Fruit fly (Drosophila melanogaster) whole organism, prepupa: Measurements from ENCODE around the gene ZnT77C.
A peak's percentile ranks its signal among the peaks of the same experiment; 100 is the strongest.

ENCODE experiments used
- Blimp-1 ChIP-seq: fragments of 200-800 bp; sonication (Bioruptor generic); optimal IDR thresholded peaks from 3 replicates; lab custom pipeline; 2017; ENCODE audit warnings: missing biosample characterization, missing genetic modification characterization, mild to moderate bottlenecking, moderate library complexity, missing genetic modification reagents
- CG10631 ChIP-seq: fragments of 200-800 bp; sonication (Bioruptor generic); optimal IDR thresholded peaks from 2 replicates; lab custom pipeline; 2016; ENCODE audit warnings: missing biosample characterization, missing genetic modification characterization
- CG10669 ChIP-seq: fragments of 200-800 bp; sonication (Bioruptor generic); optimal IDR thresholded peaks from 3 replicates; lab custom pipeline; 2018; ENCODE audit warnings: missing biosample characterization, mild to moderate bottlenecking, missing genetic modification characterization, moderate library complexity
- CG11294 ChIP-seq: fragments of 200-800 bp; sonication (Bioruptor generic); IDR thresholded peaks from 2 replicates; pipeline ENCODE4 v1.3.6; 2022; ENCODE audit warnings: missing biosample characterization, missing genetic modification characterization
- CG11902 ChIP-seq: fragments of 200-800 bp; sonication (Bioruptor generic); optimal IDR thresholded peaks from 3 replicates; lab custom pipeline; 2016; ENCODE audit warnings: missing biosample characterization, missing genetic modification characterization
- CG15336 ChIP-seq: fragments of 200-800 bp; sonication (Bioruptor generic); IDR thresholded peaks from 2 replicates; pipeline ENCODE4 v1.3.6; 2022; ENCODE audit warnings: missing biosample characterization, missing genetic modification characterization
- CG1621 ChIP-seq: fragments of 200-800 bp; sonication (Bioruptor generic); optimal IDR thresholded peaks from 3 replicates; lab custom pipeline; 2018; ENCODE audit warnings: missing biosample characterization, mild to moderate bottlenecking, missing genetic modification characterization
- CG31627 ChIP-seq: fragments of 200-800 bp; sonication (Bioruptor generic); optimal IDR thresholded peaks from 3 replicates; lab custom pipeline; 2016; ENCODE audit warnings: missing biosample characterization, missing genetic modification characterization
- CG32006 ChIP-seq: fragments of 200-800 bp; sonication (Bioruptor generic); optimal IDR thresholded peaks from 3 replicates; lab custom pipeline; 2017; ENCODE audit warnings: missing biosample characterization, mild to moderate bottlenecking, missing genetic modification characterization
- CG3919 ChIP-seq: fragments of 200-800 bp; sonication (Bioruptor generic); optimal IDR thresholded peaks from 3 replicates; lab custom pipeline; 2016; ENCODE audit warnings: missing biosample characterization, missing genetic modification characterization
- CG4318 ChIP-seq: fragments of 200-800 bp; sonication (Bioruptor generic); optimal IDR thresholded peaks from 3 replicates; lab custom pipeline; 2017; ENCODE audit warnings: missing biosample characterization, mild to moderate bottlenecking, missing genetic modification characterization
- CG6276 ChIP-seq: fragments of 200-800 bp; sonication (Bioruptor generic); optimal IDR thresholded peaks from 2 replicates; lab custom pipeline; 2017; ENCODE audit warnings: missing biosample characterization, mild to moderate bottlenecking, missing genetic modification characterization
- CG6808 ChIP-seq: fragments of 200-800 bp; sonication (Bioruptor generic); optimal IDR thresholded peaks from 3 replicates; lab custom pipeline; 2017; ENCODE audit warnings: missing biosample characterization, missing genetic modification characterization, mild to moderate bottlenecking, moderate library complexity, missing genetic modification reagents
- CG7368 ChIP-seq: fragments of 200-800 bp; sonication (Bioruptor generic); optimal IDR thresholded peaks from 3 replicates; lab custom pipeline; 2016; ENCODE audit warnings: missing biosample characterization, missing genetic modification characterization
- CG8319 ChIP-seq: fragments of 200-800 bp; sonication (Bioruptor generic); optimal IDR thresholded peaks from 3 replicates; lab custom pipeline; 2016; ENCODE audit warnings: missing biosample characterization, missing genetic modification characterization
- Eip78C ChIP-seq: fragments of 200-800 bp; sonication (Bioruptor generic); peaks from one replicate; lab custom pipeline; 2016; ENCODE audit warnings: missing biosample characterization, missing genetic modification characterization
- Eip93F ChIP-seq: fragments of 200-800 bp; sonication (Bioruptor generic); optimal IDR thresholded peaks from 2 replicates; lab custom pipeline; 2016; ENCODE audit warnings: missing biosample characterization, mild to moderate bottlenecking, missing genetic modification characterization
- Ets21C ChIP-seq: fragments of 200-800 bp; sonication (Bioruptor generic); optimal IDR thresholded peaks from 3 replicates; lab custom pipeline; 2016; ENCODE audit warnings: missing biosample characterization, missing genetic modification characterization
- Hr38 ChIP-seq: sonication (Bioruptor generic); optimal IDR thresholded peaks from 2 replicates; lab custom pipeline; 2016; ENCODE audit warnings: missing biosample characterization, missing genetic modification characterization
- Hr39 ChIP-seq: fragments of 200-800 bp; sonication (Bioruptor generic); optimal IDR thresholded peaks from 2 replicates; lab custom pipeline; 2016; ENCODE audit warnings: missing biosample characterization, missing genetic modification characterization
- Met ChIP-seq: fragments of 200-800 bp; sonication (Bioruptor generic); optimal IDR thresholded peaks from 3 replicates; lab custom pipeline; 2016; ENCODE audit warnings: missing biosample characterization, missing genetic modification characterization
- OdsH ChIP-seq: fragments of 200-800 bp; sonication (Bioruptor generic); optimal IDR thresholded peaks from 3 replicates; lab custom pipeline; 2016; ENCODE audit warnings: missing biosample characterization, missing genetic modification characterization
- Smox ChIP-seq: fragments of 200-800 bp; sonication (Bioruptor generic); optimal IDR thresholded peaks from 3 replicates; lab custom pipeline; 2016; ENCODE audit warnings: missing biosample characterization, missing genetic modification characterization
- Sox14 ChIP-seq: fragments of 200-800 bp; sonication (Bioruptor generic); optimal IDR thresholded peaks from 3 replicates; lab custom pipeline; 2016; ENCODE audit warnings: missing biosample characterization, missing genetic modification characterization
- Sox15 ChIP-seq: fragments of 200-800 bp; sonication (Bioruptor generic); optimal IDR thresholded peaks from 3 replicates; lab custom pipeline; 2016; ENCODE audit warnings: missing biosample characterization, missing genetic modification characterization
- achi ChIP-seq: fragments of 200-800 bp; sonication (Bioruptor generic); optimal IDR thresholded peaks from 3 replicates; lab custom pipeline; 2016; ENCODE audit warnings: missing biosample characterization, missing genetic modification characterization
- acj6 ChIP-seq: fragments of 200-800 bp; sonication (Bioruptor generic); optimal IDR thresholded peaks from 3 replicates; lab custom pipeline; 2016; ENCODE audit warnings: missing biosample characterization, missing genetic modification characterization
- cyc ChIP-seq: fragments of 200-800 bp; sonication (Bioruptor generic); optimal IDR thresholded peaks from 3 replicates; lab custom pipeline; 2016; ENCODE audit warnings: missing biosample characterization, missing genetic modification characterization
- dsx ChIP-seq: fragments of 200-800 bp; optimal IDR thresholded peaks from 3 replicates; lab custom pipeline; 2019; ENCODE audit warnings: missing biosample characterization, mild to moderate bottlenecking, missing genetic modification characterization, moderate library complexity; ENCODE audit not compliant: poor library complexity, severe bottlenecking
- fd85E ChIP-seq: fragments of 200-800 bp; sonication (Bioruptor generic); optimal IDR thresholded peaks from 3 replicates; lab custom pipeline; 2016; ENCODE audit warnings: missing biosample characterization, missing genetic modification characterization
- fkh ChIP-seq: fragments of 200-800 bp; sonication (Bioruptor generic); optimal IDR thresholded peaks from 3 replicates; lab custom pipeline; 2017; ENCODE audit warnings: missing biosample characterization, mild to moderate bottlenecking, missing genetic modification characterization, moderate library complexity
- lz ChIP-seq: fragments of 200-800 bp; sonication (Bioruptor generic); optimal IDR thresholded peaks from 3 replicates; lab custom pipeline; 2016; ENCODE audit warnings: missing biosample characterization, missing genetic modification characterization
- net ChIP-seq: fragments of 200-800 bp; sonication (Bioruptor generic); optimal IDR thresholded peaks from 3 replicates; lab custom pipeline; 2016; ENCODE audit warnings: missing biosample characterization, missing genetic modification characterization
- pdm3 ChIP-seq: fragments of 200-800 bp; sonication (Bioruptor generic); optimal IDR thresholded peaks from 3 replicates; lab custom pipeline; 2016; ENCODE audit warnings: missing biosample characterization, missing genetic modification characterization
- salr ChIP-seq, 2 experiments: fragments of 200-800 bp; sonication (Bioruptor generic); optimal IDR thresholded peaks; 3 replicates each; lab custom pipeline; 2016 to 2018; ENCODE audit warnings: missing biosample characterization in 2 of 2, missing genetic modification characterization in 2 of 2, mild to moderate bottlenecking in 1 of 2
- spab ChIP-seq: fragments of 200-800 bp; sonication (Bioruptor generic); optimal IDR thresholded peaks from 2 replicates; lab custom pipeline; 2017; ENCODE audit warnings: missing biosample characterization, mild to moderate bottlenecking, missing genetic modification characterization, missing genetic modification reagents
- ss ChIP-seq, 2 experiments: fragments of 200-800 bp; sonication (Bioruptor generic); optimal IDR thresholded peaks; 2 replicates in 1 of 2; 3 replicates in 1 of 2; lab custom pipeline; 2017 to 2018; ENCODE audit warnings: mild to moderate bottlenecking in 2 of 2, missing biosample characterization in 2 of 2, missing genetic modification characterization in 2 of 2, moderate library complexity in 1 of 2
- svp ChIP-seq: fragments of 200-800 bp; sonication (Bioruptor generic); peaks from one replicate; lab custom pipeline; 2016; ENCODE audit warnings: missing biosample characterization, missing genetic modification characterization
- topi ChIP-seq: fragments of 200-800 bp; sonication (Bioruptor generic); optimal IDR thresholded peaks from 3 replicates; lab custom pipeline; 2016; ENCODE audit warnings: missing biosample characterization, missing genetic modification characterization
- vri ChIP-seq: fragments of 200-800 bp; sonication (Bioruptor generic); optimal IDR thresholded peaks from 3 replicates; lab custom pipeline; 2016; ENCODE audit warnings: missing biosample characterization, mild to moderate bottlenecking, missing genetic modification characterization

ZnT77C gene

DNA sequence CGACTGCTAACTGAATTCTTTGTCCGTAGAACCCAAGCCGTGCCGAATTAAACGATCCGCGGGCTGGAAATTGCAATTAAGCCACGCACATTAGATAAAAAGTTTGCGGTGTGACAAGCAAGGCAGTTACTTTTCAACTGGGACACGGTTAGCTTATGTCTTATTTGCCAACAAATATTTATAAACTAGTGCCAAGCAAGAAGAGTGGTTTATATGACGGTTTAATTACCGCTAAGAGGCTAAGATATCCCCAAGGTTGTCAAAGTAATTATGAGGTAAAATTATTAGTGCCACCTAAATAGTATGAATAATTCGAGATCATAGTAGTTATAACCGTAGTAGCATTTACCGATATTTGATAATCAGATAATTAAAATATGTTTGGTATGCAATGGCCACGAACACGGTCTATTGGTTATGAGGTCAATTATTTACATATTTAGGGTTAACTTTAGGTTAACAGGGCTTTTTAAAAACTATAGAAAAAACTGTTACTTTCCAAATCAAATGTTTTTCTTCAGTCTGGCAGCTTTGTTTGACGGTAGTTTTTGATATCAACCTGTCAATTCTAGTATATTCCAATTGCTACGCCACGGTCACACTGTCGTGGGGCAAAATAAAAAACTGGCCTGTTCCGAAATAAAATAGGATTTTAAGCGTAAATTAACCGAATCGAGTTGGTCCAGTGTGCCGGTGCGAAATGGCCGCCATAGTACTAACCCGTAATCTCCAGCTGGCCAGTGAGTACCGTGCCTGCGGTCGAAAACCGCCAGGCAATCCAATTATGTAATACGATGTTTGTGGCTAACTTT is at the start of gene ZnT77C:
Gene ZnT77C (minus strand): TSS at position 142 of the 812 bp plus-strand sequence.
- peak; percentile 5 for TF ChIP-seq Sox14 (GFP tag; lab: Kevin White, UChicago)
- TF ChIP-seq vri (GFP tag; lab: Kevin White, UChicago), result peak; percentile 83
- TF ChIP-seq Eip78C, result peak; percentile 37
- TF ChIP-seq Met (GFP tag; lab: Kevin White, UChicago), result no peak

- TF ChIP-seq Eip78C (peak; percentile 52), Sox15 (no peak)
Measured at dm6 chr3L:20540975-20541951, 46.5 kb upstream of the ZnT77C start.

dm6 chr3L:20540182-20540974 is 45.7 kb upstream of the ZnT77C start, which contains the start of gene Rcd2:
TSS of gene Rcd2 (minus strand) at chr3L:20540417.
- TF ChIP-seq CG11902 (GFP tag; lab: Kevin White, UChicago) (peak; percentile 31), dsx (peak; percentile 76), Blimp-1 (peak; percentile 49), Smox (GFP tag; lab: Kevin White, UChicago) (peak; percentile 77), fd85E (peak; percentile 64), CG4318 (GFP tag; lab: Kevin White, UChicago) (peak; percentile 65), salr (GFP tag; optimal IDR thresholded peaks at IDR 0.05; lab: Kevin White, UChicago) (peak in 1 of 2 experiments; percentile 56), CG6808 (GFP tag; lab: Kevin White, UChicago) (peak; percentile 61), OdsH (peak; percentile 80), Hr38 (GFP tag; lab: Kevin White, UChicago) (no peak), Eip78C (peak; percentile 93), spab (GFP tag; lab: Kevin White, UChicago) (peak; percentile 53), Sox15 (peak; percentile 26), acj6 (GFP tag; lab: Kevin White, UChicago) (peak; percentile 79), CG15336 (GFP tag; lab: Robert Waterston, UW) (peak; percentile 90), svp (GFP tag; lab: Kevin White, UChicago) (peak; percentile 94), CG1621 (peak; percentile 74), CG10631 (GFP tag; lab: Kevin White, UChicago) (peak; percentile 71), vri (GFP tag; lab: Kevin White, UChicago) (peak; percentile 69), CG7368 (GFP tag; lab: Kevin White, UChicago) (peak; percentile 55), Ets21C (GFP tag; lab: Kevin White, UChicago) (peak; percentile 51), CG10669 (GFP tag; lab: Kevin White, UChicago) (peak; percentile 70), achi (peak; percentile 85), fkh (peak; percentile 94), CG32006 (peak; percentile 86), lz (peak; percentile 76), CG31627 (GFP tag; lab: Kevin White, UChicago) (peak; percentile 43), Met (GFP tag; lab: Kevin White, UChicago) (peak; percentile 84), ss (GFP tag; optimal IDR thresholded peaks at IDR 0.05; lab: Kevin White, UChicago) (peak; percentile 52 to 82), Hr39 (GFP tag; lab: Kevin White, UChicago) (peak; percentile 55), net (GFP tag; lab: Kevin White, UChicago) (peak; percentile 87), topi (GFP tag; lab: Kevin White, UChicago) (peak; percentile 85), Eip93F (GFP tag; lab: Kevin White, UChicago) (no peak), CG3919 (GFP tag; lab: Kevin White, UChicago) (peak; percentile 83), pdm3 (GFP tag; lab: Kevin White, UChicago) (peak; percentile 74), Sox14 (GFP tag; lab: Kevin White, UChicago) (peak; percentile 78), CG11294 (peak; percentile 51), CG6276 (GFP tag; lab: Kevin White, UChicago) (peak; percentile 86), CG8319 (GFP tag; lab: Kevin White, UChicago) (peak; percentile 75), cyc (GFP tag; lab: Kevin White, UChicago) (peak; percentile 59)
